Fruit fly (Drosophila melanogaster) whole organism, embryonic: Measurements from ENCODE around the gene AlaRS.
A peak's percentile ranks its signal among the peaks of the same experiment; 100 is the strongest.

Experiments used
- CG11456 ChIP-seq: fragments of 200-800 bp; sonication (Bioruptor generic); IDR thresholded peaks from 3 replicates; pipeline ENCODE4 v1.3.6; 2022; ENCODE audit warnings: missing biosample characterization, missing genetic modification characterization
- CG12236 ChIP-seq: fragments of 200-800 bp; sonication (Bioruptor generic); optimal IDR thresholded peaks from 2 replicates; lab custom pipeline; 2016; ENCODE audit warnings: missing biosample characterization, missing genetic modification characterization
- CG12659 ChIP-seq: fragments of 200-800 bp; sonication (Bioruptor generic); optimal IDR thresholded peaks from 3 replicates; lab custom pipeline; 2017; ENCODE audit warnings: mild to moderate bottlenecking, missing biosample characterization, missing genetic modification reagents, missing genetic modification characterization
- CG14710 ChIP-seq: fragments of 200-800 bp; sonication (Bioruptor generic); optimal IDR thresholded peaks from 3 replicates; lab custom pipeline; 2019; ENCODE audit warnings: missing biosample characterization, mild to moderate bottlenecking, missing genetic modification characterization, moderate library complexity
- CG14965 ChIP-seq: fragments of 200-800 bp; sonication (Bioruptor generic); optimal IDR thresholded peaks from 2 replicates; lab custom pipeline; 2016; ENCODE audit warnings: missing biosample characterization, missing genetic modification characterization, borderline replicate concordance
- CG17361 ChIP-seq: fragments of 200-800 bp; sonication (Bioruptor generic); IDR thresholded peaks from 3 replicates; pipeline ENCODE4 v1.3.6; 2022; ENCODE audit warnings: missing biosample characterization, missing genetic modification characterization
- CG17385 ChIP-seq: fragments of 200-800 bp; sonication (Bioruptor generic); optimal IDR thresholded peaks from 3 replicates; lab custom pipeline; 2018; ENCODE audit warnings: missing biosample characterization, mild to moderate bottlenecking, missing genetic modification characterization
- CG18476 ChIP-seq: fragments of 200-800 bp; sonication (Bioruptor generic); optimal IDR thresholded peaks from 2 replicates; lab custom pipeline; 2016; ENCODE audit warnings: missing biosample characterization, mild to moderate bottlenecking, missing genetic modification characterization
- CG2678 ChIP-seq: fragments of 200-800 bp; sonication (Bioruptor generic); optimal IDR thresholded peaks from 3 replicates; lab custom pipeline; 2019; ENCODE audit warnings: missing biosample characterization, mild to moderate bottlenecking, missing genetic modification characterization, moderate library complexity
- CG2875 ChIP-seq: fragments of 200-800 bp; sonication (Bioruptor generic); optimal IDR thresholded peaks from 2 replicates; lab custom pipeline; 2017; ENCODE audit warnings: missing biosample characterization, mild to moderate bottlenecking, missing genetic modification characterization, missing genetic modification reagents
- CG31224 ChIP-seq: fragments of 200-800 bp; sonication (Bioruptor generic); IDR thresholded peaks from 2 replicates; pipeline ENCODE4 v1.3.6; 2022; ENCODE audit warnings: missing biosample characterization, missing genetic modification characterization
- CG4404 ChIP-seq: fragments of 200-800 bp; sonication (Bioruptor generic); IDR thresholded peaks from 2 replicates; pipeline ENCODE4 v1.3.6; 2022; ENCODE audit warnings: missing biosample characterization, missing genetic modification characterization
- CG5180 ChIP-seq: fragments of 200-800 bp; sonication (Bioruptor generic); optimal IDR thresholded peaks from 3 replicates; lab custom pipeline; 2017; ENCODE audit warnings: missing biosample characterization, missing genetic modification characterization, mild to moderate bottlenecking, moderate library complexity, missing genetic modification reagents
- D ChIP-seq, 2 experiments: fragments of 200-800 bp in 1 of 2; fragments of >200 bp in 1 of 2; sonication (Bioruptor generic) in 1 of 2; optimal IDR thresholded peaks; 2 replicates in 1 of 2; 3 replicates in 1 of 2; lab custom pipeline; 2017; ENCODE audit warnings: mild to moderate bottlenecking in 1 of 2, missing biosample characterization in 1 of 2, missing genetic modification characterization in 1 of 2, missing genetic modification reagents in 1 of 2
- Dad ChIP-seq: fragments of 200-800 bp; sonication (Bioruptor generic); optimal IDR thresholded peaks from 3 replicates; lab custom pipeline; 2016; ENCODE audit warnings: missing biosample characterization, missing genetic modification characterization
- Deaf1 ChIP-seq: fragments of 200-800 bp; optimal IDR thresholded peaks from 3 replicates; lab custom pipeline; 2019; ENCODE audit warnings: missing biosample characterization, mild to moderate bottlenecking, missing genetic modification characterization, moderate library complexity
- Doc2 ChIP-seq: fragments of 200-800 bp; sonication (Bioruptor generic); IDR thresholded peaks from 2 replicates; pipeline ENCODE4 v1.3.6; 2022; ENCODE audit warnings: missing biosample characterization, missing genetic modification characterization
- Doc3 ChIP-seq: fragments of 200-800 bp; sonication (Bioruptor generic); IDR thresholded peaks from 3 replicates; pipeline ENCODE4 v1.3.6; 2022; ENCODE audit warnings: missing biosample characterization, missing genetic modification characterization; ENCODE audit not compliant: partially characterized antibody
- Dref ChIP-seq: fragments of 200-800 bp; sonication (Bioruptor generic); IDR thresholded peaks from 2 replicates; pipeline ENCODE4 v1.3.6; 2022; ENCODE audit warnings: missing biosample characterization, missing genetic modification characterization
- HLH4C ChIP-seq: fragments of 200-800 bp; sonication (Bioruptor generic); IDR thresholded peaks from 3 replicates; pipeline ENCODE4 v1.3.6; 2022; ENCODE audit warnings: missing biosample characterization, missing genetic modification characterization; ENCODE audit not compliant: partially characterized antibody
- MBD-R2 ChIP-seq: fragments of 200-800 bp; sonication (Bioruptor generic); IDR thresholded peaks from 2 replicates; pipeline ENCODE4 v1.3.6; 2022; ENCODE audit warnings: missing biosample characterization, missing genetic modification characterization
- MTF-1 ChIP-seq: fragments of 200-800 bp; sonication (Bioruptor generic); optimal IDR thresholded peaks from 2 replicates; lab custom pipeline; 2018; ENCODE audit warnings: missing biosample characterization, mild to moderate bottlenecking, missing genetic modification characterization, borderline replicate concordance
- PHDP ChIP-seq: fragments of 200-800 bp; sonication (Bioruptor generic); optimal IDR thresholded peaks from 3 replicates; lab custom pipeline; 2018; ENCODE audit warnings: missing biosample characterization, mild to moderate bottlenecking, missing genetic modification characterization, moderate library complexity
- Sox100B ChIP-seq: fragments of 200-800 bp; sonication (Bioruptor generic); optimal IDR thresholded peaks from 3 replicates; lab custom pipeline; 2018; ENCODE audit warnings: missing biosample characterization, mild to moderate bottlenecking, missing genetic modification characterization
- ac ChIP-seq: fragments of 200-800 bp; sonication (Bioruptor generic); optimal IDR thresholded peaks from 3 replicates; lab custom pipeline; 2017; ENCODE audit warnings: missing biosample characterization, mild to moderate bottlenecking, missing genetic modification characterization
- cas ChIP-seq: fragments of 200-800 bp; sonication (Bioruptor generic); IDR thresholded peaks from 2 replicates; pipeline ENCODE4 v1.3.6; 2022; ENCODE audit warnings: missing biosample characterization, missing genetic modification characterization
- exex ChIP-seq: fragments of 200-800 bp; sonication (Bioruptor generic); optimal IDR thresholded peaks from 4 replicates; lab custom pipeline; 2018; ENCODE audit warnings: missing biosample characterization, mild to moderate bottlenecking, missing genetic modification characterization, moderate library complexity
- gsb-n ChIP-seq: fragments of 200-800 bp; sonication (Bioruptor generic); optimal IDR thresholded peaks from 3 replicates; lab custom pipeline; 2018; ENCODE audit warnings: missing biosample characterization, mild to moderate bottlenecking, missing genetic modification characterization
- insv ChIP-seq, 2 experiments: fragments of 200-800 bp; sonication (Bioruptor generic); optimal IDR thresholded peaks; 3 replicates each; lab custom pipeline; 2016 to 2018; ENCODE audit warnings: missing biosample characterization in 2 of 2, missing genetic modification characterization in 2 of 2
- nerfin-2 ChIP-seq: fragments of 200-800 bp; sonication (Bioruptor generic); IDR thresholded peaks from 2 replicates; pipeline ENCODE4 v1.3.6; 2022; ENCODE audit warnings: missing biosample characterization, missing genetic modification characterization; ENCODE audit not compliant: partially characterized antibody
- pfk ChIP-seq: fragments of 200-800 bp; sonication (Bioruptor generic); optimal IDR thresholded peaks from 2 replicates; lab custom pipeline; 2018; ENCODE audit warnings: missing biosample characterization, mild to moderate bottlenecking, missing genetic modification characterization, moderate library complexity
- row ChIP-seq: fragments of 200-800 bp; sonication (Bioruptor generic); IDR thresholded peaks from 3 replicates; pipeline ENCODE4 v1.3.6; 2022; ENCODE audit warnings: missing biosample characterization, missing genetic modification characterization
- run ChIP-seq: fragments of 200-800 bp; sonication (Bioruptor generic); optimal IDR thresholded peaks from 3 replicates; lab custom pipeline; 2018; ENCODE audit warnings: missing biosample characterization, mild to moderate bottlenecking, missing genetic modification characterization
- scrt ChIP-seq: fragments of 200-800 bp; sonication (Bioruptor generic); optimal IDR thresholded peaks from 2 replicates; lab custom pipeline; 2018; ENCODE audit warnings: missing biosample characterization, mild to moderate bottlenecking, missing genetic modification characterization, moderate library complexity
- sens-2 ChIP-seq: fragments of 200-800 bp; sonication (Bioruptor generic); IDR thresholded peaks from 2 replicates; pipeline ENCODE4 v1.3.6; 2022; ENCODE audit warnings: missing biosample characterization, missing genetic modification characterization
- shn ChIP-seq: fragments of 200-800 bp; sonication (Bioruptor generic); optimal IDR thresholded peaks from 3 replicates; lab custom pipeline; 2016; ENCODE audit warnings: missing biosample characterization, missing genetic modification characterization
- stwl ChIP-seq: fragments of 200-800 bp; sonication (Bioruptor generic); optimal IDR thresholded peaks from 3 replicates; lab custom pipeline; 2018; ENCODE audit warnings: missing biosample characterization, mild to moderate bottlenecking, missing genetic modification characterization, moderate library complexity
- sug ChIP-seq: fragments of 200-800 bp; optimal IDR thresholded peaks from 2 replicates; lab custom pipeline; 2019; ENCODE audit warnings: missing biosample characterization, mild to moderate bottlenecking, missing genetic modification characterization, moderate library complexity
- trem ChIP-seq: fragments of 200-800 bp; optimal IDR thresholded peaks from 3 replicates; lab custom pipeline; 2019; ENCODE audit warnings: missing biosample characterization, mild to moderate bottlenecking, missing genetic modification characterization, moderate library complexity
- unc-4 ChIP-seq: fragments of 200-800 bp; sonication (Bioruptor generic); IDR thresholded peaks from 2 replicates; pipeline ENCODE4 v1.3.6; 2022; ENCODE audit warnings: missing biosample characterization, missing genetic modification characterization; ENCODE audit not compliant: partially characterized antibody
- wek ChIP-seq: fragments of 200-800 bp; sonication (Bioruptor generic); optimal IDR thresholded peaks from 3 replicates; lab custom pipeline; 2018; ENCODE audit warnings: missing biosample characterization, mild to moderate bottlenecking, missing genetic modification characterization, moderate library complexity
- zen2 ChIP-seq: fragments of 200-800 bp; sonication (Bioruptor generic); IDR thresholded peaks from 3 replicates; pipeline ENCODE4 v1.3.6; 2022; ENCODE audit warnings: missing biosample characterization, missing genetic modification characterization; ENCODE audit not compliant: partially characterized antibody

The AlaRS gene

dm6 chr2L:8403286-8404270 is 22.0 kb upstream of the AlaRS start, which contains the start of gene emb (continued):
- TF ChIP-seq scrt (GFP tag; lab: Kevin White, UChicago), result no peak
- peak; percentile 52 for TF ChIP-seq Dad (GFP tag; lab: Kevin White, UChicago)
- TF ChIP-seq CG18476 (GFP tag; lab: Kevin White, UChicago), result peak; percentile 41
- TF ChIP-seq shn (GFP tag; lab: Kevin White, UChicago), result peak; percentile 46
- no peak for TF ChIP-seq CG4404 (GFP tag; lab: Robert Waterston, UW)
- TF ChIP-seq row (GFP tag; lab: Robert Waterston, UW), result peak; percentile 76
- no peak for TF ChIP-seq sug
- peak; percentile 38 for TF ChIP-seq CG12236
- peak; percentile 92 for TF ChIP-seq Doc3 (GFP tag; lab: Robert Waterston, UW)
- TF ChIP-seq CG2875 (GFP tag; lab: Kevin White, UChicago), result no peak
- TF ChIP-seq zen2 (GFP tag; lab: Robert Waterston, UW), result peak; percentile 93
- TF ChIP-seq D (optimal IDR thresholded peaks at IDR 0.05; lab: Kevin White, UChicago), result no peak
- no peak for TF ChIP-seq D (GFP tag; optimal IDR thresholded peaks at IDR 0.05; lab: Kevin White, UChicago)
- TF ChIP-seq CG31224 (GFP tag; lab: Robert Waterston, UW), result no peak
- TF ChIP-seq Doc2, result no peak
- TF ChIP-seq Deaf1 (tag; lab: Kevin White, UChicago), result no peak
- TF ChIP-seq sens-2 (GFP tag; lab: Robert Waterston, UW), result no peak

dm6 chr2L:8402928-8403285 is 21.3 kb upstream of the AlaRS start, which contains the start of gene fy:
TSS of gene fy (minus strand) at chr2L:8403280.
- TF ChIP-seq CG17385 (GFP tag; lab: Kevin White, UChicago) (peak; percentile 91), ac (GFP tag; lab: Kevin White, UChicago) (no peak), run (tag; lab: Kevin White, UChicago) (no peak), Sox100B (GFP tag; lab: Kevin White, UChicago) (peak; percentile 22), cas (GFP tag; lab: Robert Waterston, UW) (no peak), CG5180 (GFP tag; lab: Kevin White, UChicago) (peak; percentile 96), CG31224 (GFP tag; lab: Robert Waterston, UW) (no peak)

dm6 chr2L:8399863-8400598 is 18.5 kb upstream of the AlaRS start, which contains the start of gene CG31898:
TSS of gene CG31898 (plus strand) at chr2L:8400421.
- TF ChIP-seq nerfin-2 (GFP tag; lab: Robert Waterston, UW) (peak; percentile 48; the same call in 1 of the 2 replicates), stwl (tag; lab: Kevin White, UChicago) (peak; percentile 58), PHDP (tag; lab: Kevin White, UChicago) (no peak), gsb-n (tag; lab: Kevin White, UChicago) (no peak), exex (tag; lab: Kevin White, UChicago) (peak; percentile 34), MBD-R2 (peak; percentile 64), wek (GFP tag; lab: Kevin White, UChicago) (no peak), CG17361 (GFP tag; lab: Robert Waterston, UW) (0 out of 3 replicates have a peak, but pooled peaks have one; percentile 10), CG14710 (tag; lab: Kevin White, UChicago) (peak; percentile 99), trem (tag; lab: Kevin White, UChicago) (peak; percentile 21), CG12659 (GFP tag; lab: Kevin White, UChicago) (peak; percentile 1), CG11456 (GFP tag; lab: Robert Waterston, UW) (no peak), CG14965 (no peak), Dref (GFP tag; lab: Robert Waterston, UW) (peak; percentile 78), pfk (GFP tag; lab: Kevin White, UChicago) (no peak), MTF-1 (GFP tag; lab: Kevin White, UChicago) (no peak), insv (GFP tag; optimal IDR thresholded peaks at IDR 0.05; lab: Kevin White, UChicago) (no peak), unc-4 (GFP tag; lab: Robert Waterston, UW) (0 out of 2 replicates have a peak, but pooled peaks have one; percentile 26), CG2678 (no peak), HLH4C (GFP tag; lab: Robert Waterston, UW) (peak; percentile 45; the same call in 1 of the 3 replicates)
